Fruit fly (Drosophila melanogaster) whole organism, embryonic: Measurements from ENCODE around the gene LSm3.

Experiments used
- ATbp ChIP-seq: fragments of 200-800 bp; sonication (Bioruptor generic); optimal IDR thresholded peaks from 2 replicates; lab custom pipeline; 2017; ENCODE audit warnings: missing biosample characterization, mild to moderate bottlenecking, missing genetic modification characterization, missing genetic modification reagents
- Abd-B ChIP-seq: fragments of 200-800 bp; sonication (Bioruptor generic); optimal IDR thresholded peaks from 2 replicates; lab custom pipeline; 2018; ENCODE audit warnings: missing biosample characterization, mild to moderate bottlenecking, missing genetic modification characterization, moderate library complexity
- Ada2b ChIP-seq: fragments of 200-800 bp; sonication (Bioruptor generic); IDR thresholded peaks from 2 replicates; pipeline ENCODE4 v1.3.6; 2022; ENCODE audit warnings: missing biosample characterization, missing genetic modification characterization
- Aef1 ChIP-seq: fragments of 200-800 bp; sonication (Bioruptor generic); IDR thresholded peaks from 3 replicates; pipeline ENCODE4 v1.3.6; 2022; ENCODE audit warnings: missing biosample characterization, missing genetic modification characterization
- Bteb2 ChIP-seq: fragments of 200-800 bp; sonication (Bioruptor generic); optimal IDR thresholded peaks from 2 replicates; lab custom pipeline; 2016; ENCODE audit warnings: missing biosample characterization, missing genetic modification characterization
- C15 ChIP-seq: fragments of 200-800 bp; sonication (Bioruptor generic); IDR thresholded peaks from 3 replicates; pipeline ENCODE4 v1.3.6; 2022; ENCODE audit warnings: missing biosample characterization, missing genetic modification characterization
- CG10274 ChIP-seq: fragments of 200-800 bp; sonication (Bioruptor generic); optimal IDR thresholded peaks from 3 replicates; lab custom pipeline; 2017; ENCODE audit warnings: missing biosample characterization, mild to moderate bottlenecking, missing genetic modification characterization
- CG10321 ChIP-seq: fragments of 200-800 bp; sonication (Bioruptor generic); IDR thresholded peaks from 2 replicates; pipeline ENCODE4 v1.3.6; 2022; ENCODE audit warnings: missing biosample characterization, missing genetic modification characterization
- CG10654 ChIP-seq: fragments of 200-800 bp; sonication (Bioruptor generic); optimal IDR thresholded peaks from 2 replicates; lab custom pipeline; 2016; ENCODE audit warnings: missing biosample characterization, missing genetic modification characterization
- CG11398 ChIP-seq: fragments of 200-800 bp; sonication (Bioruptor generic); optimal IDR thresholded peaks from 2 replicates; lab custom pipeline; 2016; ENCODE audit warnings: missing biosample characterization, missing genetic modification characterization
- CG11560 ChIP-seq: fragments of 200-800 bp; sonication (Bioruptor generic); IDR thresholded peaks from 3 replicates; pipeline ENCODE4 v1.3.6; 2022; ENCODE audit warnings: missing biosample characterization, missing genetic modification characterization
- CG12155 ChIP-seq: fragments of 200-800 bp; sonication (Bioruptor generic); optimal IDR thresholded peaks from 3 replicates; lab custom pipeline; 2016; ENCODE audit warnings: missing biosample characterization, missing genetic modification characterization
- CG12219 ChIP-seq: fragments of 200-800 bp; sonication (Bioruptor generic); optimal IDR thresholded peaks from 3 replicates; lab custom pipeline; 2018; ENCODE audit warnings: missing biosample characterization, mild to moderate bottlenecking, missing genetic modification characterization
- CG13123 ChIP-seq: fragments of 200-800 bp; sonication (Bioruptor generic); optimal IDR thresholded peaks from 2 replicates; lab custom pipeline; 2016; ENCODE audit warnings: missing biosample characterization, missing genetic modification characterization
- CG13296 ChIP-seq: fragments of 200-800 bp; sonication (Bioruptor generic); optimal IDR thresholded peaks from 3 replicates; lab custom pipeline; 2018; ENCODE audit warnings: missing biosample characterization, mild to moderate bottlenecking, missing genetic modification characterization
- CG14860 ChIP-seq: fragments of 200-800 bp; sonication (Bioruptor generic); IDR thresholded peaks from 3 replicates; pipeline ENCODE4 v1.3.6; 2022; ENCODE audit warnings: missing biosample characterization, missing genetic modification characterization; ENCODE audit not compliant: partially characterized antibody
- CG16813 ChIP-seq: fragments of 200-800 bp; sonication (Bioruptor generic); IDR thresholded peaks from 3 replicates; pipeline ENCODE4 v1.3.6; 2022; ENCODE audit warnings: missing biosample characterization, missing genetic modification characterization; ENCODE audit not compliant: partially characterized antibody
- CG17802 ChIP-seq: fragments of 200-800 bp; sonication (Bioruptor generic); optimal IDR thresholded peaks from 2 replicates; lab custom pipeline; 2018; ENCODE audit warnings: missing biosample characterization, mild to moderate bottlenecking, missing genetic modification characterization, moderate library complexity
- CG18011 ChIP-seq: fragments of 200-800 bp; sonication (Bioruptor generic); optimal IDR thresholded peaks from 2 replicates; lab custom pipeline; 2017; ENCODE audit warnings: missing biosample characterization, missing genetic modification characterization, mild to moderate bottlenecking, moderate library complexity, missing genotype
- CG18619 ChIP-seq: fragments of 200-800 bp; sonication (Bioruptor generic); optimal IDR thresholded peaks from 3 replicates; lab custom pipeline; 2017; ENCODE audit warnings: missing biosample characterization, mild to moderate bottlenecking, missing genetic modification characterization
- CG3065 ChIP-seq: fragments of 200-800 bp; sonication (Bioruptor generic); optimal IDR thresholded peaks from 2 replicates; lab custom pipeline; 2016; ENCODE audit warnings: missing biosample characterization, missing genetic modification characterization
- CG34376 ChIP-seq: fragments of 200-800 bp; sonication (Bioruptor generic); optimal IDR thresholded peaks from 2 replicates; lab custom pipeline; 2018; ENCODE audit warnings: missing biosample characterization, mild to moderate bottlenecking, missing genetic modification characterization
- CG3726 ChIP-seq: fragments of 200-800 bp; sonication (Bioruptor generic); IDR thresholded peaks from 3 replicates; pipeline ENCODE4, ENCODE4 v1.3.6; 2022; ENCODE audit warnings: missing biosample characterization, missing genetic modification characterization
- CG42726 ChIP-seq: fragments of 200-800 bp; sonication (Bioruptor generic); IDR thresholded peaks from 2 replicates; pipeline ENCODE4 v1.3.6; 2022; ENCODE audit warnings: missing biosample characterization, missing genetic modification characterization; ENCODE audit not compliant: partially characterized antibody
- CG4707 ChIP-seq: fragments of 200-800 bp; sonication (Bioruptor generic); optimal IDR thresholded peaks from 2 replicates; lab custom pipeline; 2018; ENCODE audit warnings: missing biosample characterization, mild to moderate bottlenecking, missing genetic modification characterization, moderate library complexity
- CG5180 ChIP-seq: fragments of 200-800 bp; sonication (Bioruptor generic); optimal IDR thresholded peaks from 3 replicates; lab custom pipeline; 2017; ENCODE audit warnings: missing biosample characterization, missing genetic modification characterization, mild to moderate bottlenecking, moderate library complexity, missing genetic modification reagents
- CG5245 ChIP-seq: fragments of 200-800 bp; sonication (Bioruptor generic); optimal IDR thresholded peaks from 3 replicates; lab custom pipeline; 2016; ENCODE audit warnings: missing biosample characterization, missing genetic modification characterization
- CG8765 ChIP-seq: fragments of 200-800 bp; sonication (Bioruptor generic); IDR thresholded peaks from 2 replicates; pipeline ENCODE4 v1.3.6; 2022; ENCODE audit warnings: missing biosample characterization, missing genetic modification characterization
- Dfd ChIP-seq, 2 experiments: fragments of >200 bp; optimal IDR thresholded peaks; 2 replicates each; lab custom pipeline; 2017; ENCODE audit warnings: missing biosample characterization in 2 of 2, missing genetic modification characterization in 2 of 2
- HmgZ ChIP-seq: fragments of 200-800 bp; sonication (Bioruptor generic); optimal IDR thresholded peaks from 2 replicates; lab custom pipeline; 2018; ENCODE audit warnings: missing biosample characterization, mild to moderate bottlenecking, missing genetic modification characterization
- MBD-R2 ChIP-seq: fragments of 200-800 bp; sonication (Bioruptor generic); IDR thresholded peaks from 2 replicates; pipeline ENCODE4 v1.3.6; 2022; ENCODE audit warnings: missing biosample characterization, missing genetic modification characterization
- MESR4 ChIP-seq: fragments of 200-800 bp; sonication (Bioruptor generic); optimal IDR thresholded peaks from 2 replicates; lab custom pipeline; 2018; ENCODE audit warnings: missing biosample characterization, mild to moderate bottlenecking, missing genetic modification characterization, moderate library complexity
- Ptx1 ChIP-seq: fragments of 200-800 bp; sonication (Bioruptor generic); IDR thresholded peaks from 2 replicates; pipeline ENCODE4 v1.3.6; 2022; ENCODE audit warnings: missing biosample characterization, missing genetic modification characterization
- Spps ChIP-seq: fragments of 200-800 bp; sonication (Bioruptor generic); optimal IDR thresholded peaks from 2 replicates; lab custom pipeline; 2018; ENCODE audit warnings: missing biosample characterization, mild to moderate bottlenecking, missing genetic modification characterization
- Vsx1 ChIP-seq: fragments of 200-800 bp; sonication (Bioruptor generic); optimal IDR thresholded peaks from 2 replicates; lab custom pipeline; 2017; ENCODE audit warnings: missing biosample characterization, mild to moderate bottlenecking, missing genetic modification characterization, missing genetic modification reagents
- ase ChIP-seq: fragments of 200-800 bp; sonication (Bioruptor generic); IDR thresholded peaks from 3 replicates; pipeline ENCODE4 v1.3.6; 2022; ENCODE audit warnings: missing biosample characterization, missing genetic modification characterization
- kah ChIP-seq: fragments of 200-800 bp; sonication (Bioruptor generic); optimal IDR thresholded peaks from 2 replicates; lab custom pipeline; 2018; ENCODE audit warnings: missing biosample characterization, mild to moderate bottlenecking, missing genetic modification characterization
- ken ChIP-seq: fragments of 200-800 bp; sonication (Bioruptor generic); IDR thresholded peaks from 3 replicates; pipeline ENCODE4 v1.3.6; 2022; ENCODE audit warnings: missing biosample characterization, missing genetic modification characterization
- lilli ChIP-seq: fragments of 200-800 bp; sonication (Bioruptor generic); optimal IDR thresholded peaks from 3 replicates; lab custom pipeline; 2016; ENCODE audit warnings: missing biosample characterization, missing genetic modification characterization
- nau ChIP-seq: fragments of 200-800 bp; sonication (Bioruptor generic); optimal IDR thresholded peaks from 3 replicates; lab custom pipeline; 2017; ENCODE audit warnings: missing biosample characterization, mild to moderate bottlenecking, missing genetic modification characterization, missing genetic modification reagents
- org-1 ChIP-seq: fragments of 200-800 bp; sonication (Bioruptor generic); optimal IDR thresholded peaks from 2 replicates; lab custom pipeline; 2017; ENCODE audit warnings: missing biosample characterization, missing genetic modification characterization
- repo ChIP-seq: fragments of 200-800 bp; sonication (Bioruptor generic); optimal IDR thresholded peaks from 2 replicates; lab custom pipeline; 2016; ENCODE audit warnings: missing biosample characterization, missing genetic modification characterization
- rib ChIP-seq: fragments of 200-800 bp; sonication (Bioruptor generic); IDR thresholded peaks from 2 replicates; pipeline ENCODE4 v1.3.6; 2022; ENCODE audit warnings: missing biosample characterization, missing genetic modification characterization
- sc ChIP-seq, 3 experiments: fragments of >200 bp in 2 of 3; fragments of 200-800 bp in 1 of 3; sonication (Bioruptor generic) in 1 of 3; optimal IDR thresholded peaks; 2 replicates in 2 of 3; 3 replicates in 1 of 3; lab custom pipeline; 2017; ENCODE audit warnings: mild to moderate bottlenecking in 1 of 3, missing biosample characterization in 1 of 3, missing genetic modification characterization in 1 of 3, missing genetic modification reagents in 1 of 3
- sim ChIP-seq: fragments of 200-800 bp; sonication (Bioruptor generic); IDR thresholded peaks from 2 replicates; pipeline ENCODE4 v1.3.6; 2022; ENCODE audit warnings: missing biosample characterization, missing genetic modification characterization
- slbo ChIP-seq: fragments of 200-800 bp; sonication (Bioruptor generic); IDR thresholded peaks from 2 replicates; pipeline ENCODE4 v1.3.6; 2022; ENCODE audit warnings: missing biosample characterization, missing genetic modification characterization
- sob ChIP-seq: fragments of 200-800 bp; sonication (Bioruptor generic); IDR thresholded peaks from 2 replicates; pipeline ENCODE4 v1.3.6; 2022; ENCODE audit warnings: missing biosample characterization, missing genetic modification characterization
- tin ChIP-seq: fragments of 200-800 bp; sonication (Bioruptor generic); optimal IDR thresholded peaks from 3 replicates; lab custom pipeline; 2016; ENCODE audit warnings: missing biosample characterization, missing genetic modification characterization
- tna ChIP-seq: fragments of 200-800 bp; sonication (Bioruptor generic); IDR thresholded peaks from 2 replicates; pipeline ENCODE4 v1.3.6; 2022; ENCODE audit warnings: missing biosample characterization, missing genetic modification characterization; ENCODE audit not compliant: partially characterized antibody
- trh ChIP-seq: fragments of 200-800 bp; sonication (Bioruptor generic); optimal IDR thresholded peaks from 2 replicates; lab custom pipeline; 2016; ENCODE audit warnings: missing biosample characterization, missing genetic modification characterization

LSm3 gene

DNA sequence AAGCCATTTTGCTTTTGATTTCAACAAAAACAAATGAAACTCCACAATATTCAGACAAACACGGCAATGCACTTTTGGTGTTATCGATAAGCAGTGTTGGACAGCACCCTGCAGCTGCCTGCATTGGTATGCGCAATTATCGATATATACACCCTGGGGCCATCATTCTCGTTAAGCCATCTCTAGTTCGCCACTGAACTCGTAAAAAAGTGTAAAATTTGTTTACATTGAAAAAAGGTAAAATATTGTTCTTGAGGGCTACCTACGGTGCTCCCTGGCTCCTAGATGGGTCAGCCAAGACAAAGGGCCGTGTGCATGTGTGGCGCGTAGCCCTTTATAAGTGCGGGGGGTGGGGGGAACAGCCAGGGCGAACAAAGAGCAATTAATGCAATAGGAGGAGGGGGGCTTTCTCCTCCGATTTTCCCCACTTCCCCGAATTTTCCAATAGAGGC, 9.6 kb upstream of the LSm3 start, which contains the start of the genes CG13603 and CG5902 (continued):
- peak; percentile 16 for TF ChIP-seq CG10654 (GFP tag; lab: Kevin White, UChicago)
- TF ChIP-seq CG12219 (GFP tag; lab: Kevin White, UChicago) = no peak
- TF ChIP-seq CG5180 (GFP tag; lab: Kevin White, UChicago) = no peak
- TF ChIP-seq CG5245 = peak; percentile 26
- TF ChIP-seq repo = peak; percentile 67
- no peak for TF ChIP-seq CG8765 (GFP tag; lab: Robert Waterston, UW)
- TF ChIP-seq Ada2b = no peak
- 0 out of 2 replicates have a peak, but pooled peaks have one; percentile 44 for TF ChIP-seq Ptx1
- TF ChIP-seq CG10321 = no peak
- peak; percentile 82 for TF ChIP-seq Vsx1 (GFP tag; lab: Kevin White, UChicago)
- peak; percentile 23 for TF ChIP-seq CG13123 (GFP tag; lab: Kevin White, UChicago)
- TF ChIP-seq CG13296 = no peak
- TF ChIP-seq CG10274 (GFP tag; lab: Kevin White, UChicago) = no peak
- no peak for TF ChIP-seq CG17802 (tag; lab: Kevin White, UChicago)
- peak; percentile 58 for TF ChIP-seq CG12155 (GFP tag; lab: Kevin White, UChicago)
- peak; percentile 95 for TF ChIP-seq MESR4
- peak; percentile 61 for TF ChIP-seq Abd-B (GFP tag; lab: Kevin White, UChicago)
- TF ChIP-seq lilli (GFP tag; lab: Kevin White, UChicago) = peak; percentile 69
- no peak for TF ChIP-seq org-1
- peak; percentile 59; the same call in 1 of the 2 replicates for TF ChIP-seq slbo (GFP tag; lab: Robert Waterston, UW)
- TF ChIP-seq ATbp = no peak
- TF ChIP-seq Spps (tag; lab: Kevin White, UChicago) = peak; percentile 23
- no peak for TF ChIP-seq CG3726 (GFP tag; lab: Robert Waterston, UW)
- peak; percentile 70 for TF ChIP-seq HmgZ (tag; lab: Kevin White, UChicago)
- TF ChIP-seq tna (GFP tag; lab: Robert Waterston, UW) = peak; percentile 55
- no peak for TF ChIP-seq CG11560 (tag; lab: Robert Waterston, UW)
- peak; percentile 57; the same call in 1 of the 3 replicates for TF ChIP-seq ken
- TF ChIP-seq CG4707 (GFP tag; lab: Kevin White, UChicago) = no peak
- TF ChIP-seq Dfd (GFP tag; optimal IDR thresholded peaks at IDR 0.05; lab: Kevin White, UChicago) = no peak
- peak; percentile 45 for TF ChIP-seq CG18011 (GFP tag; lab: Kevin White, UChicago)
- TF ChIP-seq kah (GFP tag; lab: Kevin White, UChicago) = no peak
- TF ChIP-seq CG18619 (GFP tag; lab: Kevin White, UChicago) = no peak
- peak; percentile 93 for TF ChIP-seq MBD-R2
- peak; percentile 29 for TF ChIP-seq Bteb2
- peak; percentile 61 for TF ChIP-seq tin (GFP tag; lab: Kevin White, UChicago)
- TF ChIP-seq CG42726 (GFP tag; lab: Robert Waterston, UW) = peak; percentile 72; the same call in 1 of the 2 replicates
- TF ChIP-seq trh = no peak
- no peak for TF ChIP-seq rib (GFP tag; lab: Robert Waterston, UW)
- peak; percentile 13; the same call in 2 of the 3 replicates for TF ChIP-seq Aef1 (GFP tag; lab: Robert Waterston, UW)
- TF ChIP-seq sc (optimal IDR thresholded peaks at IDR 0.05; lab: Kevin White, UChicago) = no peak
- no peak for TF ChIP-seq sc (GFP tag; optimal IDR thresholded peaks at IDR 0.05; lab: Kevin White, UChicago)
- no peak for TF ChIP-seq nau (GFP tag; lab: Kevin White, UChicago)
- TF ChIP-seq CG34376 = no peak
- TF ChIP-seq C15 (GFP tag; lab: Robert Waterston, UW) = no peak
- no peak for TF ChIP-seq sim (GFP tag; lab: Robert Waterston, UW)
- peak; percentile 59 for TF ChIP-seq CG11398 (GFP tag; lab: Kevin White, UChicago)
- peak; percentile 65 for TF ChIP-seq CG14860
- TF ChIP-seq ase = no peak
- 0 out of 2 replicates have a peak, but pooled peaks have one; percentile 48 for TF ChIP-seq sob (GFP tag; lab: Robert Waterston, UW)
- no peak for TF ChIP-seq CG3065 (GFP tag; lab: Kevin White, UChicago)
- TF ChIP-seq CG16813 (GFP tag; lab: Robert Waterston, UW) = peak; percentile 76
